Fruit fly (Drosophila melanogaster) whole organism, wandering third instar larva: ENCODE data around the gene Fife.

Experiments
- CG32264 ChIP-seq: fragments of 200-800 bp; sonication (Bioruptor generic); optimal IDR thresholded peaks from 2 replicates; lab custom pipeline; 2016; ENCODE audit warnings: missing biosample characterization, missing genetic modification characterization
- Hr78 ChIP-seq: fragments of >200 bp; optimal IDR thresholded peaks from 2 replicates; lab custom pipeline; 2017; ENCODE audit warnings: missing biosample characterization, missing genetic modification characterization
- Myc ChIP-seq: fragments of >200 bp; optimal IDR thresholded peaks from 2 replicates; lab custom pipeline; 2017
- dsf ChIP-seq: sonication (Bioruptor generic); optimal IDR thresholded peaks from 2 replicates; lab custom pipeline; 2016; ENCODE audit warnings: missing biosample characterization, missing genetic modification characterization, borderline replicate concordance
- psq ChIP-seq: fragments of 200-800 bp; sonication (Bioruptor generic); optimal IDR thresholded peaks from 3 replicates; lab custom pipeline; 2017; ENCODE audit warnings: missing biosample characterization, mild to moderate bottlenecking, missing genetic modification characterization, moderate library complexity
- sv ChIP-seq: fragments of 200-800 bp; sonication (Bioruptor generic); optimal IDR thresholded peaks from 3 replicates; lab custom pipeline; 2016; ENCODE audit warnings: missing biosample characterization, missing genetic modification characterization
- usp ChIP-seq: fragments of >200 bp; optimal IDR thresholded peaks from 2 replicates; lab custom pipeline; 2017; ENCODE audit warnings: missing biosample characterization, missing genetic modification characterization

dm6 chr3L:2712598-2713216 is 1.2 kb upstream of the Fife start:
- no peak for TF ChIP-seq usp (GFP tag; lab: Kevin White, UChicago)
- TF ChIP-seq Hr78 (GFP tag; lab: Kevin White, UChicago): no peak
- TF ChIP-seq sv (GFP tag; lab: Kevin White, UChicago): no peak
- TF ChIP-seq Myc (lab: Kevin White, UChicago): no peak
- TF ChIP-seq dsf (GFP tag; lab: Kevin White, UChicago): no peak
- no peak for TF ChIP-seq CG32264 (GFP tag; lab: Kevin White, UChicago)
- no peak for TF ChIP-seq psq (GFP tag; lab: Kevin White, UChicago)
